Worm (Caenorhabditis elegans) whole organism, L1 larva: ENCODE results near the gene srj-18.
A peak's percentile ranks its signal among the peaks of the same experiment; 100 is the strongest.

Experiments
- C34B4.2 ChIP-seq: sonication (generic microtip); optimal IDR thresholded peaks from 2 replicates; lab custom pipeline; 2017; ENCODE audit warnings: mild to moderate bottlenecking, missing genetic modification characterization, missing compliant biosample characterization
- alr-1 ChIP-seq: fragments of 200-800 bp; sonication (Bioruptor generic); optimal IDR thresholded peaks from 2 replicates; lab custom pipeline; 2018; ENCODE audit warnings: borderline replicate concordance, mild to moderate bottlenecking, missing genetic modification characterization, missing compliant biosample characterization
- aly-2 ChIP-seq: fragments of 150-350 bp; optimal IDR thresholded peaks from 2 replicates; lab custom pipeline; 2014; ENCODE audit warnings: missing biosample characterization, missing genetic modification characterization
- ama-1 ChIP-seq: fragments of 150-350 bp; optimal IDR thresholded peaks from 2 replicates; lab custom pipeline; 2014
- ceh-63 ChIP-seq: fragments of 200-800 bp; sonication (Bioruptor generic); optimal IDR thresholded peaks from 2 replicates; lab custom pipeline; 2018; ENCODE audit warnings: mild to moderate bottlenecking, missing genetic modification characterization, missing compliant biosample characterization
- ceh-82 ChIP-seq, 3 experiments: fragments of 150-350 bp in 1 of 3; sonication (generic microtip) in 2 of 3; optimal IDR thresholded peaks; 2 replicates each; lab custom pipeline; 2014 to 2017; ENCODE audit warnings: missing biosample characterization in 3 of 3, missing genetic modification characterization in 3 of 3
- ceh-88 ChIP-seq: fragments of 200-800 bp; sonication (Bioruptor generic); IDR thresholded peaks from 2 replicates; pipeline ENCODE4 v1.3.6; 2022; ENCODE audit warnings: missing genetic modification characterization, missing compliant biosample characterization
- elt-2 ChIP-seq: sonication (generic microtip); optimal IDR thresholded peaks from 2 replicates; lab custom pipeline; 2016; ENCODE audit warnings: missing genetic modification characterization, mild to moderate bottlenecking, inconsistent platforms, missing compliant biosample characterization, missing genetic modification reagents
- fkh-10 ChIP-seq: sonication (generic microtip); optimal IDR thresholded peaks from 2 replicates; lab custom pipeline; 2017; ENCODE audit warnings: missing biosample characterization, missing genetic modification reagents, missing genetic modification characterization
- fkh-8 ChIP-seq: sonication (generic microtip); optimal IDR thresholded peaks from 2 replicates; lab custom pipeline; 2016; ENCODE audit warnings: mild to moderate bottlenecking, missing genetic modification characterization, missing compliant biosample characterization
- hlh-17 ChIP-seq: fragments of 200-800 bp; sonication (Bioruptor generic); optimal IDR thresholded peaks from 2 replicates; lab custom pipeline; 2018; ENCODE audit warnings: missing genetic modification characterization, mild to moderate bottlenecking, missing compliant biosample characterization, moderate library complexity, borderline replicate concordance
- hlh-4 ChIP-seq: sonication (generic microtip); optimal IDR thresholded peaks from 2 replicates; lab custom pipeline; 2016; ENCODE audit warnings: mild to moderate bottlenecking, missing genetic modification characterization, missing compliant biosample characterization
- jun-1 ChIP-seq: fragments of 150-350 bp; optimal IDR thresholded peaks from 2 replicates; lab custom pipeline; 2014; ENCODE audit warnings: missing biosample characterization, missing genetic modification reagents, missing genetic modification characterization
- lin-14 ChIP-seq: fragments of 200-800 bp; sonication (Bioruptor generic); optimal IDR thresholded peaks from 2 replicates; lab custom pipeline; 2018; ENCODE audit warnings: mild to moderate bottlenecking, missing genetic modification characterization, moderate library complexity, missing compliant biosample characterization
- lin-35 ChIP-seq, 2 experiments: fragments of 150-350 bp; optimal IDR thresholded peaks; 2 replicates each; lab custom pipeline; 2014; ENCODE audit warnings: missing biosample characterization in 2 of 2, missing genetic modification characterization in 2 of 2, missing genetic modification reagents in 2 of 2
- mdl-1 ChIP-seq, 2 experiments: fragments of 150-350 bp; optimal IDR thresholded peaks; 2 replicates each; lab custom pipeline; 2014 to 2017; ENCODE audit warnings: missing biosample characterization in 2 of 2, missing genetic modification characterization in 2 of 2, inconsistent platforms in 1 of 2
- mef-2 ChIP-seq: fragments of 150-350 bp; optimal IDR thresholded peaks from 2 replicates; lab custom pipeline; 2014; ENCODE audit warnings: missing biosample characterization, missing genetic modification characterization
- nhr-11 ChIP-seq: fragments of 150-350 bp; optimal IDR thresholded peaks from 2 replicates; lab custom pipeline; 2014; ENCODE audit warnings: missing biosample characterization, missing genetic modification characterization
- nhr-77 ChIP-seq: fragments of 150-350 bp; optimal IDR thresholded peaks from 2 replicates; lab custom pipeline; 2014; ENCODE audit warnings: missing biosample characterization, missing genetic modification characterization
- nhr-85 ChIP-seq: sonication (generic microtip); peaks from one replicate; lab custom pipeline; 2016; ENCODE audit warnings: missing genetic modification characterization, inconsistent platforms, missing compliant biosample characterization
- nhr-90 ChIP-seq: sonication (generic microtip); optimal IDR thresholded peaks from 2 replicates; lab custom pipeline; 2016; ENCODE audit warnings: mild to moderate bottlenecking, missing genetic modification characterization, missing compliant biosample characterization; ENCODE audit not compliant: poor library complexity
- snpc-4 ChIP-seq: fragments of 150-350 bp; optimal IDR thresholded peaks from 2 replicates; lab custom pipeline; 2014; ENCODE audit warnings: missing biosample characterization, missing genetic modification characterization
- sup-37 ChIP-seq: fragments of 200-800 bp; sonication (Bioruptor generic); optimal IDR thresholded peaks from 2 replicates; lab custom pipeline; 2018; ENCODE audit warnings: mild to moderate bottlenecking, missing genetic modification characterization, missing compliant biosample characterization
- unc-86 ChIP-seq: sonication (generic microtip); optimal IDR thresholded peaks from 2 replicates; lab custom pipeline; 2016; ENCODE audit warnings: missing genetic modification characterization, missing compliant biosample characterization
- xbp-1 ChIP-seq: sonication (generic microtip); optimal IDR thresholded peaks from 2 replicates; lab custom pipeline; 2016; ENCODE audit warnings: missing genetic modification characterization, missing compliant biosample characterization
- zag-1 ChIP-seq: fragments of 150-350 bp; optimal IDR thresholded peaks from 2 replicates; lab custom pipeline; 2014; ENCODE audit warnings: missing biosample characterization, missing genetic modification characterization
- zip-4 ChIP-seq: fragments of 200-800 bp; sonication (Bioruptor generic); optimal IDR thresholded peaks from 2 replicates; lab custom pipeline; 2018; ENCODE audit warnings: mild to moderate bottlenecking, missing genetic modification characterization, moderate library complexity, missing compliant biosample characterization

The srj-18 gene

ce11 chrV:2774042-2774441 is at the start of gene srj-18:
srj-18 (plus strand) TSS chrV:2774342.
- TF ChIP-seq zip-4 (GFP tag; lab: Kevin White, UChicago) (no peak), fkh-8 (tag; lab: Kevin White, UChicago) (peak; percentile 59)

- no peak for TF ChIP-seq mdl-1 (tag; optimal IDR thresholded peaks at IDR 0.05; lab: Kevin White, UChicago)
- no peak for TF ChIP-seq nhr-77
- TF ChIP-seq aly-2: no peak
- no peak for TF ChIP-seq C34B4.2
- TF ChIP-seq unc-86 (tag; lab: Kevin White, UChicago): no peak
- no peak for TF ChIP-seq lin-14
- no peak for TF ChIP-seq nhr-11 (tag; lab: Kevin White, UChicago)
- TF ChIP-seq hlh-4 (tag; lab: Kevin White, UChicago): no peak
- TF ChIP-seq zip-4 (GFP tag; lab: Kevin White, UChicago): no peak
Measured at ce11 chrV:2725225-2725624, 48.9 kb upstream of the srj-18 start, which contains the start of gene srg-59. srg-59 (minus strand) TSS chrV:2725325.

ce11 chrV:2727101-2727500 is 47.0 kb upstream of the srj-18 start, which contains the start of gene str-13:
str-13 (minus strand) TSS chrV:2727201.
- peak; percentile 39 for TF ChIP-seq nhr-85 (tag; lab: Kevin White, UChicago)
- no peak for TF ChIP-seq elt-2

- TF ChIP-seq ceh-88 (GFP tag; lab: Robert Waterston, UW) (no peak), ceh-63 (GFP tag; lab: Kevin White, UChicago) (no peak), snpc-4 (tag; lab: Kevin White, UChicago) (no peak), alr-1 (tag; lab: Kevin White, UChicago) (no peak), lin-35 (GFP tag; optimal IDR thresholded peaks at IDR 0.05; lab: Kevin White, UChicago) (no peak), mdl-1 (tag; optimal IDR thresholded peaks at IDR 0.05; lab: Kevin White, UChicago) (no peak), fkh-10 (GFP tag; lab: Kevin White, UChicago) (no peak), ceh-82 (tag; optimal IDR thresholded peaks at IDR 0.05; lab: Kevin White, UChicago) (no peak)
Measured at ce11 chrV:2728236-2728635, 45.9 kb upstream of the srj-18 start, which contains the start of gene str-33. str-33 (plus strand) TSS chrV:2728536.

ce11 chrV:2730784-2731480 is 43.2 kb upstream of the srj-18 start, which contains the start of gene dod-3:
dod-3 (minus strand) TSS chrV:2731098.
- TF ChIP-seq ama-1 (lab: Kevin White, UChicago) (peak; percentile 8), mef-2 (no peak), jun-1 (tag; lab: Kevin White, UChicago) (no peak), elt-2 (peak; percentile 98), nhr-90 (peak; percentile 43)

- TF ChIP-seq zip-4 (GFP tag; lab: Kevin White, UChicago): no peak
Measured at ce11 chrV:2734360-2734759, 39.8 kb upstream of the srj-18 start, which contains the start of gene srg-57. srg-57 (minus strand) TSS chrV:2734460.

ce11 chrV:2738174-2738573 is 36.0 kb upstream of the srj-18 start, which contains the start of gene srg-56:
srg-56 (minus strand) TSS chrV:2738274.
- TF ChIP-seq zag-1 (tag; lab: Kevin White, UChicago) (no peak), sup-37 (GFP tag; lab: Kevin White, UChicago) (no peak), fkh-8 (tag; lab: Kevin White, UChicago) (peak; percentile 18), mdl-1 (tag; optimal IDR thresholded peaks at IDR 0.05; lab: Kevin White, UChicago) (no peak), xbp-1 (tag; lab: Kevin White, UChicago) (no peak), elt-2 (no peak), hlh-17 (no peak), alr-1 (tag; lab: Kevin White, UChicago) (no peak)
